Fruit fly (Drosophila melanogaster) whole organism, embryonic: ENCODE results near the gene CG8677.

ENCODE experiments used
- ATbp ChIP-seq: fragments of 200-800 bp; sonication (Bioruptor generic); optimal IDR thresholded peaks from 2 replicates; lab custom pipeline; 2017; ENCODE audit warnings: missing biosample characterization, mild to moderate bottlenecking, missing genetic modification characterization, missing genetic modification reagents
- CG11093 ChIP-seq: fragments of 200-800 bp; sonication (Bioruptor generic); IDR thresholded peaks from 3 replicates; pipeline ENCODE4 v1.3.6; 2022; ENCODE audit warnings: missing biosample characterization, missing genetic modification characterization
- CG12744 ChIP-seq: fragments of 200-800 bp; sonication (Bioruptor generic); optimal IDR thresholded peaks from 2 replicates; lab custom pipeline; 2016; ENCODE audit warnings: missing biosample characterization, missing genetic modification characterization
- CG12769 ChIP-seq: fragments of 200-800 bp; sonication (Bioruptor generic); optimal IDR thresholded peaks from 2 replicates; lab custom pipeline; 2019; ENCODE audit warnings: missing biosample characterization, mild to moderate bottlenecking, missing genetic modification characterization, moderate library complexity
- CG14014 ChIP-seq: fragments of 200-800 bp; sonication (Bioruptor generic); IDR thresholded peaks from 2 replicates; pipeline ENCODE4 v1.3.6; 2022; ENCODE audit warnings: missing biosample characterization, missing genetic modification characterization
- CG17328 ChIP-seq: fragments of 200-800 bp; sonication (Bioruptor generic); IDR thresholded peaks from 2 replicates; pipeline ENCODE4 v1.3.6; 2022; ENCODE audit warnings: missing biosample characterization, missing genetic modification characterization
- CG2120 ChIP-seq: fragments of 200-800 bp; sonication (Bioruptor generic); optimal IDR thresholded peaks from 3 replicates; lab custom pipeline; 2016; ENCODE audit warnings: missing biosample characterization, missing genetic modification characterization
- CG2712 ChIP-seq: fragments of 200-800 bp; optimal IDR thresholded peaks from 3 replicates; lab custom pipeline; 2019; ENCODE audit warnings: missing biosample characterization, mild to moderate bottlenecking, missing genetic modification characterization, moderate library complexity
- CG32532 ChIP-seq: fragments of 200-800 bp; sonication (Bioruptor generic); IDR thresholded peaks from 2 replicates; pipeline ENCODE4 v1.3.6; 2022; ENCODE audit warnings: missing biosample characterization, missing genetic modification characterization
- CG4730 ChIP-seq: fragments of 200-800 bp; sonication (Bioruptor generic); IDR thresholded peaks from 2 replicates; pipeline ENCODE4 v1.3.6; 2022; ENCODE audit warnings: missing biosample characterization, missing genetic modification characterization
- CG7963 ChIP-seq: fragments of 200-800 bp; sonication (Bioruptor generic); IDR thresholded peaks from 3 replicates; pipeline ENCODE4 v1.3.6; 2022; ENCODE audit warnings: missing biosample characterization, missing genetic modification characterization; ENCODE audit not compliant: partially characterized antibody
- CG7987 ChIP-seq: fragments of 200-800 bp; sonication (Bioruptor generic); optimal IDR thresholded peaks from 2 replicates; lab custom pipeline; 2018; ENCODE audit warnings: missing biosample characterization, mild to moderate bottlenecking, missing genetic modification characterization, moderate library complexity
- CrebB ChIP-seq: fragments of 200-800 bp; sonication (Bioruptor generic); optimal IDR thresholded peaks from 3 replicates; lab custom pipeline; 2018; ENCODE audit warnings: missing biosample characterization, mild to moderate bottlenecking, missing genetic modification characterization
- Dip3 ChIP-seq: fragments of 200-800 bp; sonication (Bioruptor generic); optimal IDR thresholded peaks from 3 replicates; lab custom pipeline; 2016; ENCODE audit warnings: missing biosample characterization, missing genetic modification characterization
- Dll ChIP-seq: fragments of 200-800 bp; sonication (Bioruptor generic); IDR thresholded peaks from 4 replicates; pipeline ENCODE4 v1.3.6; 2022; ENCODE audit warnings: missing biosample characterization, missing genetic modification characterization; ENCODE audit not compliant: partially characterized antibody
- GATAe ChIP-seq: fragments of 200-800 bp; sonication (Bioruptor generic); conservative IDR thresholded peaks from 2 replicates; pipeline ENCODE4 v1.3.6; 2022; ENCODE audit warnings: missing biosample characterization, missing genetic modification characterization
- H2.0 ChIP-seq: fragments of 200-800 bp; sonication (Bioruptor generic); IDR thresholded peaks from 2 replicates; pipeline ENCODE4 v1.3.6; 2022; ENCODE audit warnings: missing biosample characterization, missing genetic modification characterization
- HHEX ChIP-seq: fragments of 200-800 bp; sonication (Bioruptor generic); optimal IDR thresholded peaks from 3 replicates; lab custom pipeline; 2017; ENCODE audit warnings: missing biosample characterization, mild to moderate bottlenecking, missing genetic modification characterization, missing genetic modification reagents
- HmgZ ChIP-seq: fragments of 200-800 bp; sonication (Bioruptor generic); optimal IDR thresholded peaks from 2 replicates; lab custom pipeline; 2018; ENCODE audit warnings: missing biosample characterization, mild to moderate bottlenecking, missing genetic modification characterization
- Hr3 ChIP-seq: fragments of 200-800 bp; sonication (Bioruptor generic); optimal IDR thresholded peaks from 3 replicates; lab custom pipeline; 2016; ENCODE audit warnings: missing biosample characterization, missing genetic modification characterization
- Hr51 ChIP-seq, 2 experiments: fragments of 200-800 bp; sonication (Bioruptor generic); optimal IDR thresholded peaks; 2 replicates in 1 of 2; 3 replicates in 1 of 2; lab custom pipeline; 2016 to 2018; ENCODE audit warnings: missing biosample characterization in 2 of 2, missing genetic modification characterization in 2 of 2, mild to moderate bottlenecking in 1 of 2, moderate library complexity in 1 of 2
- Hsf ChIP-seq: fragments of 200-800 bp; sonication (Bioruptor generic); optimal IDR thresholded peaks from 3 replicates; lab custom pipeline; 2016; ENCODE audit warnings: missing biosample characterization, missing genetic modification characterization
- Kr ChIP-seq: fragments of 200-800 bp; sonication (Bioruptor generic); optimal IDR thresholded peaks from 2 replicates; lab custom pipeline; 2017; ENCODE audit warnings: missing biosample characterization, mild to moderate bottlenecking, missing genetic modification characterization
- Mes4 ChIP-seq: fragments of 200-800 bp; sonication (Bioruptor generic); optimal IDR thresholded peaks from 2 replicates; lab custom pipeline; 2016; ENCODE audit warnings: missing biosample characterization, missing genetic modification characterization
- Neu2 ChIP-seq: fragments of 200-800 bp; sonication (Bioruptor generic); optimal IDR thresholded peaks from 3 replicates; lab custom pipeline; 2016; ENCODE audit warnings: missing biosample characterization, missing genetic modification characterization, borderline replicate concordance
- Oli ChIP-seq: fragments of 200-800 bp; sonication (Bioruptor generic); optimal IDR thresholded peaks from 2 replicates; lab custom pipeline; 2018; ENCODE audit warnings: missing biosample characterization, mild to moderate bottlenecking, missing genetic modification characterization, moderate library complexity
- Opbp ChIP-seq: fragments of 200-800 bp; sonication (Bioruptor generic); IDR thresholded peaks from 3 replicates; pipeline ENCODE4 v1.3.6; 2022; ENCODE audit warnings: missing biosample characterization, missing genetic modification characterization; ENCODE audit not compliant: partially characterized antibody
- Optix ChIP-seq: fragments of 200-800 bp; sonication (Bioruptor generic); IDR thresholded peaks from 3 replicates; pipeline ENCODE4 v1.3.6; 2022; ENCODE audit warnings: missing biosample characterization, missing genetic modification characterization
- Spps ChIP-seq: fragments of 200-800 bp; sonication (Bioruptor generic); optimal IDR thresholded peaks from 2 replicates; lab custom pipeline; 2018; ENCODE audit warnings: missing biosample characterization, mild to moderate bottlenecking, missing genetic modification characterization
- Sry-δ ChIP-seq: fragments of 200-800 bp; sonication (Bioruptor generic); optimal IDR thresholded peaks from 2 replicates; lab custom pipeline; 2016; ENCODE audit warnings: missing biosample characterization, missing genetic modification characterization
- Taf1 ChIP-seq: fragments of 200-800 bp; sonication (Bioruptor generic); IDR thresholded peaks from 2 replicates; pipeline ENCODE4 v1.3.6; 2022; ENCODE audit warnings: missing biosample characterization, missing genetic modification characterization
- ac ChIP-seq: fragments of 200-800 bp; sonication (Bioruptor generic); optimal IDR thresholded peaks from 3 replicates; lab custom pipeline; 2017; ENCODE audit warnings: missing biosample characterization, mild to moderate bottlenecking, missing genetic modification characterization
- ase ChIP-seq: fragments of 200-800 bp; sonication (Bioruptor generic); IDR thresholded peaks from 3 replicates; pipeline ENCODE4 v1.3.6; 2022; ENCODE audit warnings: missing biosample characterization, missing genetic modification characterization
- bbx ChIP-seq: fragments of 200-800 bp; sonication (Bioruptor generic); IDR thresholded peaks from 2 replicates; pipeline ENCODE4 v1.3.6; 2022; ENCODE audit warnings: missing biosample characterization, missing genetic modification characterization; ENCODE audit not compliant: partially characterized antibody
- bowl ChIP-seq: fragments of 200-800 bp; sonication (Bioruptor generic); IDR thresholded peaks from 2 replicates; pipeline ENCODE4 v1.3.6; 2022; ENCODE audit warnings: missing biosample characterization, missing genetic modification characterization
- dm ChIP-seq: fragments of 200-800 bp; sonication (Bioruptor generic); optimal IDR thresholded peaks from 3 replicates; lab custom pipeline; 2016; ENCODE audit warnings: missing biosample characterization, missing genetic modification characterization
- exex ChIP-seq: fragments of 200-800 bp; sonication (Bioruptor generic); optimal IDR thresholded peaks from 4 replicates; lab custom pipeline; 2018; ENCODE audit warnings: missing biosample characterization, mild to moderate bottlenecking, missing genetic modification characterization, moderate library complexity
- fd3F ChIP-seq: fragments of 200-800 bp; sonication (Bioruptor generic); optimal IDR thresholded peaks from 2 replicates; lab custom pipeline; 2018; ENCODE audit warnings: missing biosample characterization, mild to moderate bottlenecking, missing genetic modification characterization, moderate library complexity
- gro ChIP-seq: fragments of 200-800 bp; sonication (Bioruptor generic); optimal IDR thresholded peaks from 2 replicates; lab custom pipeline; 2016; ENCODE audit warnings: missing biosample characterization, missing genetic modification characterization
- nmo ChIP-seq: fragments of 200-800 bp; sonication (Bioruptor generic); optimal IDR thresholded peaks from 2 replicates; lab custom pipeline; 2018; ENCODE audit warnings: missing biosample characterization, mild to moderate bottlenecking, missing genetic modification characterization, moderate library complexity
- pfk ChIP-seq: fragments of 200-800 bp; sonication (Bioruptor generic); optimal IDR thresholded peaks from 2 replicates; lab custom pipeline; 2018; ENCODE audit warnings: missing biosample characterization, mild to moderate bottlenecking, missing genetic modification characterization, moderate library complexity
- slbo ChIP-seq: fragments of 200-800 bp; sonication (Bioruptor generic); IDR thresholded peaks from 2 replicates; pipeline ENCODE4 v1.3.6; 2022; ENCODE audit warnings: missing biosample characterization, missing genetic modification characterization
- sug ChIP-seq: fragments of 200-800 bp; optimal IDR thresholded peaks from 2 replicates; lab custom pipeline; 2019; ENCODE audit warnings: missing biosample characterization, mild to moderate bottlenecking, missing genetic modification characterization, moderate library complexity
- tap ChIP-seq: fragments of 200-800 bp; optimal IDR thresholded peaks from 3 replicates; lab custom pipeline; 2019; ENCODE audit warnings: missing biosample characterization, mild to moderate bottlenecking, missing genetic modification characterization, moderate library complexity
- vfl ChIP-seq: fragments of 200-800 bp; sonication (Bioruptor generic); optimal IDR thresholded peaks from 2 replicates; lab custom pipeline; 2016; ENCODE audit warnings: missing biosample characterization, missing genetic modification characterization
- zfh1 ChIP-seq: fragments of 200-800 bp; sonication (Bioruptor generic); IDR thresholded peaks from 3 replicates; pipeline ENCODE4 v1.3.6; 2022; ENCODE audit warnings: missing biosample characterization, missing genetic modification characterization

Gene CG8677

DNA sequence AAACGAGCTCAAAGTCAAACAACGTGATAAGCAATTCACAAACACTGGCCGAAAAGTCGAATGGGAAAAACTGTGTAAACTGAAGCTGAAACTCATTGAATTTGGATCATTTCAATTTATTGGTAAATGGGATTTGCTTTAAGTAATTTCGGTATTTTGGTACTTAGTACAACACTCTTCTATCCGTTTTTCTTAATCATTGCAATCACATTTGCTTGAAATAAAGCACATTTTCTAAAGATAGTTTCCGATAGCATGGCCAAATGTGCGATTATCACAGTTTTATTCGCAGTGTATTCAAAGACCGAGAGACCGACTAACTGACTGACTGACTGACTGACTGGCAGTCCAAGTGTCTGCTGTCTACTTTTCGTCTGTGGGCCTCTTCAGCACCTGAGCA is 24.6 kb upstream of the CG8677 start (continued):
- TF ChIP-seq CrebB (tag; lab: Kevin White, UChicago) (no peak), CG32532 (GFP tag; lab: Robert Waterston, UW) (no peak), Dip3 (GFP tag; lab: Kevin White, UChicago) (no peak), Opbp (no peak), dm (GFP tag; lab: Kevin White, UChicago) (no peak), Kr (no peak), ATbp (GFP tag; lab: Kevin White, UChicago) (no peak), CG4730 (no peak), CG14014 (no peak), CG12744 (GFP tag; lab: Kevin White, UChicago) (no peak), Taf1 (GFP tag; lab: Robert Waterston, UW) (0 out of 2 replicates have a peak, but pooled peaks have one; percentile 8), fd3F (no peak), GATAe (no peak), CG12769 (tag; lab: Kevin White, UChicago) (peak; percentile 10), vfl (GFP tag; lab: Kevin White, UChicago) (no peak), ase (GFP tag; lab: Robert Waterston, UW) (no peak), slbo (GFP tag; lab: Robert Waterston, UW) (peak; percentile 29; the same call in 1 of the 2 replicates), Hr3 (GFP tag; lab: Kevin White, UChicago) (no peak), bowl (GFP tag; lab: Robert Waterston, UW) (no peak), Mes4 (GFP tag; lab: Kevin White, UChicago) (no peak), exex (tag; lab: Kevin White, UChicago) (no peak), zfh1 (GFP tag; lab: Robert Waterston, UW) (no peak), Optix (GFP tag; lab: Robert Waterston, UW) (no peak), Hsf (GFP tag; lab: Kevin White, UChicago) (no peak), H2.0 (no peak), CG17328 (no peak), Neu2 (GFP tag; lab: Kevin White, UChicago) (no peak), HmgZ (tag; lab: Kevin White, UChicago) (no peak), pfk (GFP tag; lab: Kevin White, UChicago) (no peak), bbx (GFP tag; lab: Robert Waterston, UW) (no peak), gro (no peak), tap (tag; lab: Kevin White, UChicago) (no peak), CG7963 (GFP tag; lab: Robert Waterston, UW) (no peak), Sry-δ (GFP tag; lab: Kevin White, UChicago) (no peak), Spps (tag; lab: Kevin White, UChicago) (no peak), Hr51 (GFP tag; optimal IDR thresholded peaks at IDR 0.05; lab: Kevin White, UChicago) (peak in 1 of 2 experiments; percentile 3), CG11093 (GFP tag; lab: Robert Waterston, UW) (no peak), sug (tag; lab: Kevin White, UChicago) (no peak), CG7987 (GFP tag; lab: Kevin White, UChicago) (no peak), Dll (GFP tag; lab: Robert Waterston, UW) (no peak), HHEX (peak; percentile 17), ac (GFP tag; lab: Kevin White, UChicago) (no peak), nmo (GFP tag; lab: Kevin White, UChicago) (peak; percentile 20), CG2712 (tag; lab: Kevin White, UChicago) (peak; percentile 33), Oli (peak; percentile 17), CG2120 (GFP tag; lab: Kevin White, UChicago) (peak; percentile 23)
